Fruit fly (Drosophila melanogaster) whole organism, embryonic: ENCODE data around the gene Ide.

Experiments used
- Adf1 ChIP-seq: fragments of 200-800 bp; sonication (Bioruptor generic); IDR thresholded peaks from 2 replicates; pipeline ENCODE4 v1.3.6; 2022; ENCODE audit warnings: missing biosample characterization, missing genetic modification characterization
- Atf6 ChIP-seq: fragments of 200-800 bp; sonication (Bioruptor generic); IDR thresholded peaks from 2 replicates; pipeline ENCODE4 v1.3.6; 2022; ENCODE audit warnings: missing biosample characterization, missing genetic modification characterization
- B-H2 ChIP-seq: fragments of 200-800 bp; sonication (Bioruptor generic); optimal IDR thresholded peaks from 2 replicates; lab custom pipeline; 2018; ENCODE audit warnings: missing biosample characterization, mild to moderate bottlenecking, missing genetic modification characterization
- CG10321 ChIP-seq: fragments of 200-800 bp; sonication (Bioruptor generic); IDR thresholded peaks from 2 replicates; pipeline ENCODE4 v1.3.6; 2022; ENCODE audit warnings: missing biosample characterization, missing genetic modification characterization
- CG10654 ChIP-seq: fragments of 200-800 bp; sonication (Bioruptor generic); optimal IDR thresholded peaks from 2 replicates; lab custom pipeline; 2016; ENCODE audit warnings: missing biosample characterization, missing genetic modification characterization
- CG11723 ChIP-seq: fragments of 200-800 bp; sonication (Bioruptor generic); optimal IDR thresholded peaks from 2 replicates; lab custom pipeline; 2017; ENCODE audit warnings: missing biosample characterization, mild to moderate bottlenecking, missing genetic modification characterization
- CG12104 ChIP-seq: fragments of 200-800 bp; sonication (Bioruptor generic); optimal IDR thresholded peaks from 3 replicates; lab custom pipeline; 2016; ENCODE audit warnings: missing biosample characterization, missing genetic modification characterization
- CG12299 ChIP-seq: fragments of 200-800 bp; sonication (Bioruptor generic); optimal IDR thresholded peaks from 2 replicates; lab custom pipeline; 2018; ENCODE audit warnings: missing biosample characterization, mild to moderate bottlenecking, missing genetic modification characterization
- CG12659 ChIP-seq: fragments of 200-800 bp; sonication (Bioruptor generic); optimal IDR thresholded peaks from 3 replicates; lab custom pipeline; 2017; ENCODE audit warnings: mild to moderate bottlenecking, missing biosample characterization, missing genetic modification reagents, missing genetic modification characterization
- CG14014 ChIP-seq: fragments of 200-800 bp; sonication (Bioruptor generic); IDR thresholded peaks from 2 replicates; pipeline ENCODE4 v1.3.6; 2022; ENCODE audit warnings: missing biosample characterization, missing genetic modification characterization
- CG15011 ChIP-seq: fragments of 200-800 bp; sonication (Bioruptor generic); optimal IDR thresholded peaks from 3 replicates; lab custom pipeline; 2018; ENCODE audit warnings: missing biosample characterization, mild to moderate bottlenecking, missing genetic modification characterization
- CG1602 ChIP-seq: fragments of 200-800 bp; sonication (Bioruptor generic); optimal IDR thresholded peaks from 3 replicates; lab custom pipeline; 2016; ENCODE audit warnings: missing biosample characterization, missing genetic modification characterization
- CG2116 ChIP-seq: fragments of 200-800 bp; sonication (Bioruptor generic); optimal IDR thresholded peaks from 3 replicates; lab custom pipeline; 2018; ENCODE audit warnings: missing biosample characterization, mild to moderate bottlenecking, missing genetic modification characterization
- CG31388 ChIP-seq: fragments of 200-800 bp; sonication (Bioruptor generic); optimal IDR thresholded peaks from 2 replicates; lab custom pipeline; 2016; ENCODE audit warnings: missing biosample characterization, missing genetic modification characterization
- CG33213 ChIP-seq: fragments of 200-800 bp; sonication (Bioruptor generic); optimal IDR thresholded peaks from 3 replicates; lab custom pipeline; 2016; ENCODE audit warnings: missing biosample characterization, missing genetic modification characterization
- CG3407 ChIP-seq: fragments of 200-800 bp; sonication (Bioruptor generic); optimal IDR thresholded peaks from 2 replicates; lab custom pipeline; 2018; ENCODE audit warnings: missing biosample characterization, mild to moderate bottlenecking, missing genetic modification characterization
- CG42726 ChIP-seq: fragments of 200-800 bp; sonication (Bioruptor generic); IDR thresholded peaks from 2 replicates; pipeline ENCODE4 v1.3.6; 2022; ENCODE audit warnings: missing biosample characterization, missing genetic modification characterization; ENCODE audit not compliant: partially characterized antibody
- CG7271 ChIP-seq: fragments of 200-800 bp; sonication (Bioruptor generic); optimal IDR thresholded peaks from 2 replicates; lab custom pipeline; 2018; ENCODE audit warnings: missing biosample characterization, mild to moderate bottlenecking, missing genetic modification characterization, moderate library complexity
- CG8924 ChIP-seq: fragments of 200-800 bp; optimal IDR thresholded peaks from 3 replicates; lab custom pipeline; 2019; ENCODE audit warnings: missing biosample characterization, mild to moderate bottlenecking, missing genetic modification characterization, moderate library complexity
- CG9437 ChIP-seq: fragments of 200-800 bp; sonication (Bioruptor generic); optimal IDR thresholded peaks from 2 replicates; lab custom pipeline; 2018; ENCODE audit warnings: missing biosample characterization, mild to moderate bottlenecking, missing genetic modification characterization
- CG9797 ChIP-seq: fragments of 200-800 bp; sonication (Bioruptor generic); optimal IDR thresholded peaks from 3 replicates; lab custom pipeline; 2018; ENCODE audit warnings: missing biosample characterization, mild to moderate bottlenecking, missing genetic modification characterization
- CG9932 ChIP-seq: fragments of 200-800 bp; sonication (Bioruptor generic); IDR thresholded peaks from 2 replicates; pipeline ENCODE4 v1.3.6; 2022; ENCODE audit warnings: missing biosample characterization, missing genetic modification characterization
- CoRest ChIP-seq: fragments of 200-800 bp; sonication (Bioruptor generic); optimal IDR thresholded peaks from 3 replicates; lab custom pipeline; 2018; ENCODE audit warnings: missing biosample characterization, mild to moderate bottlenecking, missing genetic modification characterization, moderate library complexity
- Dip2 ChIP-seq: fragments of 200-800 bp; sonication (Bioruptor generic); IDR thresholded peaks from 2 replicates; pipeline ENCODE4 v1.3.6; 2022; ENCODE audit warnings: missing biosample characterization, missing genetic modification characterization
- Dip3 ChIP-seq: fragments of 200-800 bp; sonication (Bioruptor generic); optimal IDR thresholded peaks from 3 replicates; lab custom pipeline; 2016; ENCODE audit warnings: missing biosample characterization, missing genetic modification characterization
- Fer1 ChIP-seq: fragments of 200-800 bp; sonication (Bioruptor generic); optimal IDR thresholded peaks from 2 replicates; lab custom pipeline; 2017; ENCODE audit warnings: missing biosample characterization, mild to moderate bottlenecking, missing genetic modification characterization
- HLH4C ChIP-seq: fragments of 200-800 bp; sonication (Bioruptor generic); IDR thresholded peaks from 3 replicates; pipeline ENCODE4 v1.3.6; 2022; ENCODE audit warnings: missing biosample characterization, missing genetic modification characterization; ENCODE audit not compliant: partially characterized antibody
- HmgZ ChIP-seq: fragments of 200-800 bp; sonication (Bioruptor generic); optimal IDR thresholded peaks from 2 replicates; lab custom pipeline; 2018; ENCODE audit warnings: missing biosample characterization, mild to moderate bottlenecking, missing genetic modification characterization
- Hr3 ChIP-seq: fragments of 200-800 bp; sonication (Bioruptor generic); optimal IDR thresholded peaks from 3 replicates; lab custom pipeline; 2016; ENCODE audit warnings: missing biosample characterization, missing genetic modification characterization
- MBD-R2 ChIP-seq: fragments of 200-800 bp; sonication (Bioruptor generic); IDR thresholded peaks from 2 replicates; pipeline ENCODE4 v1.3.6; 2022; ENCODE audit warnings: missing biosample characterization, missing genetic modification characterization
- PHDP ChIP-seq: fragments of 200-800 bp; sonication (Bioruptor generic); optimal IDR thresholded peaks from 3 replicates; lab custom pipeline; 2018; ENCODE audit warnings: missing biosample characterization, mild to moderate bottlenecking, missing genetic modification characterization, moderate library complexity
- Poxn ChIP-seq: fragments of 200-800 bp; sonication (Bioruptor generic); IDR thresholded peaks from 2 replicates; pipeline ENCODE4 v1.3.6; 2022; ENCODE audit warnings: missing biosample characterization, missing genetic modification characterization
- bcd ChIP-seq: fragments of 200-800 bp; sonication (Bioruptor generic); optimal IDR thresholded peaks from 2 replicates; lab custom pipeline; 2017; ENCODE audit warnings: missing biosample characterization, mild to moderate bottlenecking, missing genetic modification characterization
- bigmax ChIP-seq: fragments of 200-800 bp; sonication (Bioruptor generic); optimal IDR thresholded peaks from 2 replicates; lab custom pipeline; 2018; ENCODE audit warnings: missing biosample characterization, mild to moderate bottlenecking, missing genetic modification characterization
- bsh ChIP-seq, 2 experiments: fragments of 200-800 bp; sonication (Bioruptor generic); optimal IDR thresholded peaks; 2 replicates each; lab custom pipeline; 2017 to 2018; ENCODE audit warnings: mild to moderate bottlenecking in 2 of 2, missing biosample characterization in 2 of 2, missing genetic modification characterization in 2 of 2, moderate library complexity in 1 of 2
- crp ChIP-seq, 2 experiments: fragments of 200-800 bp; sonication (Bioruptor generic); optimal IDR thresholded peaks; 2 replicates in 1 of 2; 3 replicates in 1 of 2; lab custom pipeline; 2017; ENCODE audit warnings: missing biosample characterization in 2 of 2, missing genetic modification characterization in 2 of 2, mild to moderate bottlenecking in 1 of 2, moderate library complexity in 1 of 2
- cwo ChIP-seq: fragments of 200-800 bp; sonication (Bioruptor generic); optimal IDR thresholded peaks from 3 replicates; lab custom pipeline; 2017; ENCODE audit warnings: missing biosample characterization, missing genetic modification characterization, mild to moderate bottlenecking, moderate library complexity, missing genetic modification reagents
- esg ChIP-seq: fragments of 200-800 bp; sonication (Bioruptor generic); conservative IDR thresholded peaks from 2 replicates; pipeline ENCODE4 v1.3.6; 2022; ENCODE audit warnings: missing biosample characterization, missing genetic modification characterization
- gcm ChIP-seq: fragments of 200-800 bp; sonication (Bioruptor generic); optimal IDR thresholded peaks from 2 replicates; lab custom pipeline; 2019; ENCODE audit warnings: missing biosample characterization, mild to moderate bottlenecking, missing genetic modification characterization, moderate library complexity
- gro ChIP-seq: fragments of 200-800 bp; sonication (Bioruptor generic); optimal IDR thresholded peaks from 2 replicates; lab custom pipeline; 2016; ENCODE audit warnings: missing biosample characterization, missing genetic modification characterization
- ind ChIP-seq: fragments of 200-800 bp; sonication (Bioruptor generic); optimal IDR thresholded peaks from 3 replicates; lab custom pipeline; 2016; ENCODE audit warnings: missing biosample characterization, missing genetic modification characterization
- ken ChIP-seq: fragments of 200-800 bp; sonication (Bioruptor generic); IDR thresholded peaks from 3 replicates; pipeline ENCODE4 v1.3.6; 2022; ENCODE audit warnings: missing biosample characterization, missing genetic modification characterization
- kni ChIP-seq: fragments of 200-800 bp; sonication (Bioruptor generic); optimal IDR thresholded peaks from 3 replicates; lab custom pipeline; 2017; ENCODE audit warnings: mild to moderate bottlenecking, missing biosample characterization, missing genetic modification reagents, missing genetic modification characterization
- pan ChIP-seq, 4 experiments: fragments of >200 bp in 3 of 4; fragments of 200-800 bp in 1 of 4; sonication (Bioruptor generic) in 1 of 4; optimal IDR thresholded peaks in 3 of 4; IDR thresholded peaks in 1 of 4; 2 replicates each; pipeline versions ENCODE4 v1.3.6 to Lab custom; 2017 to 2022; ENCODE audit warnings: missing biosample characterization in 2 of 4, missing genetic modification characterization in 2 of 4, mixed read lengths in 1 of 4
- pita ChIP-seq: fragments of 200-800 bp; sonication (Bioruptor generic); optimal IDR thresholded peaks from 2 replicates; lab custom pipeline; 2017; ENCODE audit warnings: missing biosample characterization, mild to moderate bottlenecking, missing genetic modification characterization
- sd ChIP-seq: fragments of 200-800 bp; sonication (Bioruptor generic); optimal IDR thresholded peaks from 3 replicates; lab custom pipeline; 2018; ENCODE audit warnings: missing biosample characterization, mild to moderate bottlenecking, missing genetic modification characterization, moderate library complexity
- sens ChIP-seq: fragments of 200-800 bp; sonication (Bioruptor generic); peaks from one replicate; lab custom pipeline; 2016; ENCODE audit warnings: missing biosample characterization, missing genetic modification characterization
- sima ChIP-seq: fragments of 200-800 bp; sonication (Bioruptor generic); optimal IDR thresholded peaks from 2 replicates; lab custom pipeline; 2016; ENCODE audit warnings: missing biosample characterization, missing genetic modification characterization
- stwl ChIP-seq: fragments of 200-800 bp; sonication (Bioruptor generic); optimal IDR thresholded peaks from 3 replicates; lab custom pipeline; 2018; ENCODE audit warnings: missing biosample characterization, mild to moderate bottlenecking, missing genetic modification characterization, moderate library complexity
- tx ChIP-seq: fragments of 200-800 bp; sonication (Bioruptor generic); optimal IDR thresholded peaks from 2 replicates; lab custom pipeline; 2016; ENCODE audit warnings: missing biosample characterization, missing genetic modification characterization
- zen ChIP-seq: fragments of 200-800 bp; sonication (Bioruptor generic); optimal IDR thresholded peaks from 3 replicates; lab custom pipeline; 2018; ENCODE audit warnings: missing biosample characterization, mild to moderate bottlenecking, missing genetic modification characterization, moderate library complexity

Gene Ide

dm6 chr3L:20393357-20393756 is 17.7 kb upstream of the Ide start, which contains the start of gene CG33969 (continued):
- TF ChIP-seq bigmax (no peak), PHDP (tag; lab: Kevin White, UChicago) (no peak), CG42726 (no peak), ken (GFP tag; lab: Robert Waterston, UW) (no peak), bsh (GFP tag; optimal IDR thresholded peaks at IDR 0.05; lab: Kevin White, UChicago) (no peak), HmgZ (tag; lab: Kevin White, UChicago) (peak; percentile 28), bcd (GFP tag; lab: Kevin White, UChicago) (no peak), CG10321 (GFP tag; lab: Robert Waterston, UW) (no peak), CG33213 (GFP tag; lab: Kevin White, UChicago) (no peak), CG7271 (no peak), ind (GFP tag; lab: Kevin White, UChicago) (no peak), Fer1 (GFP tag; lab: Kevin White, UChicago) (no peak), Atf6 (GFP tag; lab: Robert Waterston, UW) (no peak), pan (optimal IDR thresholded peaks at IDR 0.05; lab: Kevin White, UChicago) (no peak), pan (GFP tag; optimal IDR thresholded peaks at IDR 0.05 in 1 of 2, IDR thresholded peaks at IDR 0.05 in 1 of 2) (no peak), Poxn (GFP tag; lab: Robert Waterston, UW) (no peak), CG9797 (GFP tag; lab: Kevin White, UChicago) (no peak), CG9932 (GFP tag; lab: Robert Waterston, UW) (no peak), CG1602 (no peak), gro (no peak), gcm (GFP tag; lab: Kevin White, UChicago) (no peak), Hr3 (no peak), CG11723 (no peak), CG15011 (no peak), Dip2 (GFP tag; lab: Robert Waterston, UW) (no peak), Adf1 (no peak), CG9437 (GFP tag; lab: Kevin White, UChicago) (peak; percentile 58), sima (GFP tag; lab: Kevin White, UChicago) (no peak), kni (GFP tag; lab: Kevin White, UChicago) (no peak), CG14014 (GFP tag; lab: Robert Waterston, UW) (no peak), CG8924 (tag; lab: Kevin White, UChicago) (no peak), CG3407 (no peak), CG31388 (GFP tag; lab: Kevin White, UChicago) (no peak), crp (GFP tag; optimal IDR thresholded peaks at IDR 0.05; lab: Kevin White, UChicago) (peak in 1 of 2 experiments; percentile 35), MBD-R2 (GFP tag; lab: Robert Waterston, UW) (peak; percentile 63), stwl (tag; lab: Kevin White, UChicago) (peak; percentile 87), CG10654 (no peak), CG2116 (GFP tag; lab: Kevin White, UChicago) (peak; percentile 82), zen (no peak), CG12299 (no peak), sd (no peak), esg (no peak), B-H2 (GFP tag; lab: Kevin White, UChicago) (peak; percentile 12), sens (peak; percentile 70), cwo (GFP tag; lab: Kevin White, UChicago) (no peak), CoRest (tag; lab: Kevin White, UChicago) (no peak), pita (GFP tag; lab: Kevin White, UChicago) (no peak), Dip3 (GFP tag; lab: Kevin White, UChicago) (no peak), CG12104 (GFP tag; lab: Kevin White, UChicago) (no peak), tx (no peak), HLH4C (GFP tag; lab: Robert Waterston, UW) (peak; percentile 14; the same call in 1 of the 3 replicates), CG12659 (GFP tag; lab: Kevin White, UChicago) (peak; percentile 22)
